Fruit fly (Drosophila melanogaster) whole organism, adult: ENCODE results near the gene Hrb87F.

Experiments used
- CG14711 ChIP-seq: fragments of 200-800 bp; sonication (Bioruptor generic); optimal IDR thresholded peaks from 2 replicates; lab custom pipeline; 2018; ENCODE audit warnings: missing biosample characterization, mild to moderate bottlenecking, missing genetic modification characterization, moderate library complexity
- CG1620 ChIP-seq: fragments of 200-800 bp; sonication (Bioruptor generic); optimal IDR thresholded peaks from 2 replicates; lab custom pipeline; 2016; ENCODE audit warnings: missing biosample characterization, missing genetic modification characterization
- CG33017 ChIP-seq: fragments of 200-800 bp; sonication (Bioruptor generic); optimal IDR thresholded peaks from 2 replicates; lab custom pipeline; 2018; ENCODE audit warnings: missing biosample characterization, mild to moderate bottlenecking, missing genetic modification characterization, moderate library complexity
- Crg-1 ChIP-seq: fragments of 200-800 bp; sonication (Bioruptor generic); optimal IDR thresholded peaks from 2 replicates; lab custom pipeline; 2016; ENCODE audit warnings: missing biosample characterization, missing genetic modification characterization
- Hr96 ChIP-seq: fragments of 200-800 bp; sonication (Bioruptor generic); optimal IDR thresholded peaks from 2 replicates; lab custom pipeline; 2016; ENCODE audit warnings: missing biosample characterization, missing genetic modification characterization
- Mnt ChIP-seq: fragments of 200-800 bp; sonication (Bioruptor generic); optimal IDR thresholded peaks from 2 replicates; lab custom pipeline; 2016; ENCODE audit warnings: missing biosample characterization, mild to moderate bottlenecking, missing genetic modification characterization
- bab1 ChIP-seq: fragments of 200-800 bp; sonication (Bioruptor generic); optimal IDR thresholded peaks from 3 replicates; lab custom pipeline; 2019; ENCODE audit warnings: missing biosample characterization, mild to moderate bottlenecking, missing genetic modification characterization, moderate library complexity
- cic ChIP-seq: fragments of 200-800 bp; sonication (Bioruptor generic); optimal IDR thresholded peaks from 2 replicates; lab custom pipeline; 2017; ENCODE audit warnings: missing biosample characterization, mild to moderate bottlenecking, missing genetic modification characterization, moderate library complexity
- cnc ChIP-seq, 2 experiments: fragments of >200 bp; optimal IDR thresholded peaks; 2 replicates each; lab custom pipeline; 2017
- kay ChIP-seq: fragments of 200-800 bp; sonication (Bioruptor generic); peaks from one replicate; lab custom pipeline; 2016; ENCODE audit warnings: missing biosample characterization, missing genetic modification characterization, borderline replicate concordance
- pad ChIP-seq: fragments of 200-800 bp; sonication (Bioruptor generic); optimal IDR thresholded peaks from 3 replicates; lab custom pipeline; 2017; ENCODE audit warnings: missing biosample characterization, missing genetic modification characterization, mild to moderate bottlenecking, moderate library complexity, missing genetic modification reagents
- tj ChIP-seq: fragments of 200-800 bp; sonication (Bioruptor generic); optimal IDR thresholded peaks from 3 replicates; lab custom pipeline; 2017; ENCODE audit warnings: missing biosample characterization, mild to moderate bottlenecking, missing genetic modification characterization, moderate library complexity
- toe ChIP-seq: fragments of 200-800 bp; sonication (Bioruptor generic); optimal IDR thresholded peaks from 2 replicates; lab custom pipeline; 2016; ENCODE audit warnings: missing biosample characterization, missing genetic modification characterization

DNA sequence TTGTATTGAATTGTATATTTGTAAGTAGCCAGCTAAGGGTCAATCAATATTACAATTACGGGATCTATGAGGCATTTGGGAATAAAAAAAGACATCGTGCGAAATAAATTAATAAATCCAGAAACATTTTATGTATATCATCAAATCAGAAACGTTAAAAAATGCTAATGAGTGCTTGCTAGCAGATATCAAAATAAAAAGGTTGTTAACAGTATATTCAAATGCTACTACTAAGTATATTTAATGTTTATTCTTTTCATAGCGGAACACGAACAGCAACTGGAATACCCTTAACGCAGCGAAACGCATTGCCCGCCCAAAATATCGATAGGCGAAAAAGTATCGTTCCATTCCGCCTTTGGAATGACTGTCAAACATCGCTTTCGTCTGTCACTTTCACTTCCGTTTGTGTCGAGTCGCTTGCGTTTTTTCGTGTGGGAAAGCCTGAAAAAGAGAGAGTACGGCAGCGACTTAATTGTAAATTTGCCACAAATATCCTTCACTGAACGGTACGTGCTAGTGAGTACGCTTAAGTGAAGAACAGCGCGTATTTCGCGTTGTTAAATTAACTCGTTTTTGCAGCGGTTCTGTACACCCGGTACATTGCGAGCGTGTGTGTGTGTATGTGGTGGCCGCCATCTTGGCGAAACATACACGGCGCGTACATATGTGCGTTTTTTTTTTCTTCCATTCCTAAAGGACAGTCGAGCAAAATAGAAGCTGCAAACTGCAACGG, 761 bp upstream of the Hrb87F start, which contains the start of gene B52:
- TF ChIP-seq Mnt (peak; percentile 72), Crg-1 (GFP tag; lab: Kevin White, UChicago) (peak; percentile 81), bab1 (GFP tag; lab: Kevin White, UChicago) (peak; percentile 81), cic (GFP tag; lab: Kevin White, UChicago) (peak; percentile 33), pad (peak; percentile 54), kay (GFP tag; lab: Kevin White, UChicago) (no peak), toe (GFP tag; lab: Kevin White, UChicago) (peak; percentile 44), CG1620 (GFP tag; lab: Kevin White, UChicago) (peak; percentile 73), Hr96 (GFP tag; lab: Kevin White, UChicago) (peak; percentile 83), tj (peak; percentile 61), CG14711 (tag; lab: Kevin White, UChicago) (peak; percentile 51), CG33017 (tag; lab: Kevin White, UChicago) (peak; percentile 69), cnc (optimal IDR thresholded peaks at IDR 0.05; lab: Kevin White, UChicago) (no peak)
